Worm (Caenorhabditis elegans) whole organism, late embryonic: Measurements from ENCODE around the gene T09F3.5.
A peak's percentile ranks its signal among the peaks of the same experiment; 100 is the strongest.

ENCODE experiments used
- C08G9.2 ChIP-seq: sonication (generic microtip); optimal IDR thresholded peaks from 2 replicates; lab custom pipeline; 2016; ENCODE audit warnings: mild to moderate bottlenecking, missing genetic modification characterization, moderate library complexity, missing compliant biosample characterization
- C38D4.7 ChIP-seq: fragments of 200-800 bp; sonication (Bioruptor generic); optimal IDR thresholded peaks from 2 replicates; lab custom pipeline; 2018; ENCODE audit warnings: mild to moderate bottlenecking, missing genetic modification characterization, moderate library complexity, missing compliant biosample characterization
- F13H6.1 ChIP-seq: sonication (generic microtip); optimal IDR thresholded peaks from 2 replicates; lab custom pipeline; 2016; ENCODE audit warnings: missing genetic modification characterization, missing compliant biosample characterization
- K02D7.2 ChIP-seq: sonication (generic microtip); optimal IDR thresholded peaks from 2 replicates; lab custom pipeline; 2017; ENCODE audit warnings: mild to moderate bottlenecking, missing genetic modification characterization, missing compliant biosample characterization
- K09A11.1 ChIP-seq: sonication (generic microtip); optimal IDR thresholded peaks from 2 replicates; lab custom pipeline; 2017; ENCODE audit warnings: antibody characterized with exemption, mild to moderate bottlenecking, missing genetic modification characterization, missing compliant biosample characterization; ENCODE audit not compliant: insufficient read depth
- T23F11.4 ChIP-seq: fragments of 200-800 bp; sonication (Bioruptor generic); optimal IDR thresholded peaks from 2 replicates; lab custom pipeline; 2018; ENCODE audit warnings: mild to moderate bottlenecking, missing genetic modification characterization, missing compliant biosample characterization
- Y22D7AL.16 ChIP-seq: sonication (generic microtip); optimal IDR thresholded peaks from 2 replicates; lab custom pipeline; 2016; ENCODE audit warnings: missing genetic modification characterization, missing compliant biosample characterization
- ama-1 ChIP-seq: fragments of 150-350 bp; optimal IDR thresholded peaks from 2 replicates; lab custom pipeline; 2014
- ceh-14 ChIP-seq: sonication (generic microtip); optimal IDR thresholded peaks from 2 replicates; lab custom pipeline; 2016; ENCODE audit warnings: missing genotype, missing genetic modification characterization, missing compliant biosample characterization
- ceh-18 ChIP-seq: sonication (generic microtip); optimal IDR thresholded peaks from 2 replicates; lab custom pipeline; 2016; ENCODE audit warnings: missing genetic modification characterization, missing compliant biosample characterization
- ceh-19 ChIP-seq: fragments of 200-800 bp; sonication (Bioruptor generic); optimal IDR thresholded peaks from 2 replicates; lab custom pipeline; 2018; ENCODE audit warnings: mild to moderate bottlenecking, missing genetic modification characterization, missing compliant biosample characterization
- ceh-22 ChIP-seq: sonication (generic microtip); optimal IDR thresholded peaks from 2 replicates; lab custom pipeline; 2017; ENCODE audit warnings: missing biosample characterization, missing genetic modification characterization
- ceh-24 ChIP-seq: sonication (generic microtip); optimal IDR thresholded peaks from 2 replicates; lab custom pipeline; 2016; ENCODE audit warnings: mild to moderate bottlenecking, missing genetic modification characterization, missing compliant biosample characterization
- ceh-30 ChIP-seq: fragments of 150-350 bp; optimal IDR thresholded peaks from 2 replicates; lab custom pipeline; 2014; ENCODE audit warnings: missing biosample characterization, missing genetic modification characterization
- ceh-31 ChIP-seq: sonication (generic microtip); optimal IDR thresholded peaks from 2 replicates; lab custom pipeline; 2016; ENCODE audit warnings: missing genetic modification characterization, missing compliant biosample characterization
- ceh-34 ChIP-seq: sonication (generic microtip); optimal IDR thresholded peaks from 2 replicates; lab custom pipeline; 2016; ENCODE audit warnings: mild to moderate bottlenecking, missing genetic modification characterization, missing compliant biosample characterization
- ceh-6 ChIP-seq: fragments of 200-800 bp; sonication (Bioruptor generic); optimal IDR thresholded peaks from 2 replicates; lab custom pipeline; 2018; ENCODE audit warnings: mild to moderate bottlenecking, missing genetic modification characterization, missing compliant biosample characterization
- che-1 ChIP-seq: sonication (generic microtip); optimal IDR thresholded peaks from 2 replicates; lab custom pipeline; 2016; ENCODE audit warnings: mild to moderate bottlenecking, missing genetic modification characterization, missing compliant biosample characterization
- dve-1 ChIP-seq: sonication (generic microtip); optimal IDR thresholded peaks from 2 replicates; lab custom pipeline; 2017; ENCODE audit warnings: antibody characterized with exemption, mild to moderate bottlenecking, missing genetic modification characterization, missing compliant biosample characterization
- elt-2 ChIP-seq: sonication (generic microtip); optimal IDR thresholded peaks from 2 replicates; lab custom pipeline; 2016; ENCODE audit warnings: missing genetic modification reagents, missing genetic modification characterization, missing compliant biosample characterization
- elt-4 ChIP-seq: sonication (generic microtip); optimal IDR thresholded peaks from 2 replicates; lab custom pipeline; 2016; ENCODE audit warnings: missing genetic modification characterization, missing compliant biosample characterization
- fax-1 ChIP-seq: sonication (generic microtip); optimal IDR thresholded peaks from 2 replicates; lab custom pipeline; 2016; ENCODE audit warnings: missing genotype, missing genetic modification characterization, missing compliant biosample characterization
- fkh-10 ChIP-seq: fragments of 150-350 bp; optimal IDR thresholded peaks from 2 replicates; lab custom pipeline; 2014; ENCODE audit warnings: missing biosample characterization, missing genetic modification reagents, missing genetic modification characterization
- gmeb-2 ChIP-seq: sonication (generic microtip); optimal IDR thresholded peaks from 2 replicates; lab custom pipeline; 2016; ENCODE audit warnings: missing genetic modification characterization, inconsistent platforms, missing compliant biosample characterization
- hlh-30 ChIP-seq: sonication (generic microtip); optimal IDR thresholded peaks from 2 replicates; lab custom pipeline; 2017; ENCODE audit warnings: antibody characterized with exemption, missing genetic modification characterization, missing compliant biosample characterization; ENCODE audit not compliant: insufficient read depth
- hlh-6 ChIP-seq: sonication (generic microtip); optimal IDR thresholded peaks from 2 replicates; lab custom pipeline; 2016; ENCODE audit warnings: missing genotype, missing genetic modification characterization, missing compliant biosample characterization
- hlh-8 ChIP-seq: sonication (generic microtip); optimal IDR thresholded peaks from 2 replicates; lab custom pipeline; 2016; ENCODE audit warnings: missing genotype, missing genetic modification characterization, missing compliant biosample characterization
- lim-6 ChIP-seq: sonication (generic microtip); optimal IDR thresholded peaks from 2 replicates; lab custom pipeline; 2016; ENCODE audit warnings: missing genetic modification characterization, missing compliant biosample characterization
- lin-11 ChIP-seq: fragments of 200-800 bp; sonication (Bioruptor generic); optimal IDR thresholded peaks from 2 replicates; lab custom pipeline; 2018; ENCODE audit warnings: mild to moderate bottlenecking, missing genetic modification characterization, missing compliant biosample characterization
- madf-2 ChIP-seq: sonication (generic microtip); optimal IDR thresholded peaks from 2 replicates; lab custom pipeline; 2017; ENCODE audit warnings: missing genetic modification characterization, missing compliant biosample characterization
- nfya-1 ChIP-seq: sonication (generic microtip); optimal IDR thresholded peaks from 2 replicates; lab custom pipeline; 2017; ENCODE audit warnings: missing genetic modification characterization, mild to moderate bottlenecking, missing compliant biosample characterization, antibody characterized with exemption, moderate library complexity
- nhr-11 ChIP-seq: fragments of 150-350 bp; optimal IDR thresholded peaks from 2 replicates; lab custom pipeline; 2014; ENCODE audit warnings: missing biosample characterization, missing genetic modification characterization
- odd-2 ChIP-seq: sonication (generic microtip); optimal IDR thresholded peaks from 2 replicates; lab custom pipeline; 2017; ENCODE audit warnings: antibody characterized with exemption, mild to moderate bottlenecking, missing genetic modification characterization, missing compliant biosample characterization
- pax-1 ChIP-seq: fragments of 150-350 bp; optimal IDR thresholded peaks from 2 replicates; lab custom pipeline; 2014; ENCODE audit warnings: missing biosample characterization, missing genetic modification characterization
- pha-2 ChIP-seq: sonication (generic microtip); optimal IDR thresholded peaks from 2 replicates; lab custom pipeline; 2017; ENCODE audit warnings: mild to moderate bottlenecking, missing genetic modification characterization, missing compliant biosample characterization
- pha-4 ChIP-seq: fragments of 150-350 bp; optimal IDR thresholded peaks from 2 replicates; lab custom pipeline; 2018; ENCODE audit warnings: missing biosample characterization, missing genetic modification reagents, missing genetic modification characterization
- pqm-1 ChIP-seq: sonication (generic microtip); optimal IDR thresholded peaks from 2 replicates; lab custom pipeline; 2016; ENCODE audit warnings: missing genetic modification characterization, missing compliant biosample characterization
- pros-1 ChIP-seq: fragments of 150-350 bp; optimal IDR thresholded peaks from 2 replicates; lab custom pipeline; 2014; ENCODE audit warnings: missing biosample characterization, missing genetic modification reagents, missing genetic modification characterization
- ref-2 ChIP-seq: sonication (generic microtip); optimal IDR thresholded peaks from 2 replicates; lab custom pipeline; 2016; ENCODE audit warnings: missing genetic modification characterization, missing compliant biosample characterization
- rnt-1 ChIP-seq: sonication (generic microtip); optimal IDR thresholded peaks from 2 replicates; lab custom pipeline; 2016; ENCODE audit warnings: missing genetic modification characterization, missing compliant biosample characterization
- sdc-2 ChIP-seq: sonication (generic microtip); optimal IDR thresholded peaks from 2 replicates; lab custom pipeline; 2016; ENCODE audit warnings: missing genotype, missing genetic modification characterization, missing compliant biosample characterization
- sox-2 ChIP-seq: fragments of 200-800 bp; sonication (Bioruptor generic); IDR thresholded peaks from 2 replicates; pipeline ENCODE4 v1.3.6; 2022; ENCODE audit warnings: missing genetic modification reagents, missing genetic modification characterization, missing compliant biosample characterization
- sox-4 ChIP-seq: sonication (generic microtip); optimal IDR thresholded peaks from 2 replicates; lab custom pipeline; 2017; ENCODE audit warnings: mild to moderate bottlenecking, missing genetic modification characterization, inconsistent platforms, missing compliant biosample characterization
- syd-9 ChIP-seq: sonication (generic microtip); optimal IDR thresholded peaks from 2 replicates; lab custom pipeline; 2016; ENCODE audit warnings: mild to moderate bottlenecking, missing genetic modification characterization, moderate library complexity, missing compliant biosample characterization
- tbx-2 ChIP-seq: sonication (generic microtip); optimal IDR thresholded peaks from 2 replicates; lab custom pipeline; 2016; ENCODE audit warnings: missing genetic modification characterization, missing compliant biosample characterization
- ttx-3 ChIP-seq: sonication (generic microtip); optimal IDR thresholded peaks from 2 replicates; lab custom pipeline; 2016; ENCODE audit warnings: missing genetic modification reagents, missing genetic modification characterization, missing compliant biosample characterization
- zip-5 ChIP-seq: sonication (generic microtip); optimal IDR thresholded peaks from 2 replicates; lab custom pipeline; 2016; ENCODE audit warnings: missing genetic modification characterization, missing compliant biosample characterization

Gene T09F3.5

DNA sequence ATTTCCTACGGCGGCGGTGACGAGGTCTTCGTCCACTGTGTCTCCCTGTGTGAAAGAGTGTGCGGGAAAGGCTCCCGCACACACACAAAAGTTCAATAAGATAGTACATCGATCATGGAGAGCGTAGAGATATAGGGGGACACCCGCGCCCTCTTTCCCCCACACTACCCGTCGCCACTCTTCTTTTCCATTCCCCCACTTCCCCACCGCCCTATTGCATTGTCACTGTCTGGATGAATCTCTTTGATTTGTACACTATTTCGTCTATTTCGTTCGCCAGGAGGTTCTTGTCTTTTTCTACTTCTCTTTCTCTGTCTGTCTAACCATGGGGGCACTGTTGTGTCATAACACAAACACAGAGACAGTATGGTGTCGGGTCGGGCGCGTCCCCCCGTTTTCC lies 14.4 kb upstream of the T09F3.5 start (continued):
- TF ChIP-seq hlh-30 (tag; lab: Kevin White, UChicago) (peak; percentile 9), ceh-18 (tag; lab: Kevin White, UChicago) (peak; percentile 58), dve-1 (tag; lab: Kevin White, UChicago) (peak; percentile 29)
- TF ChIP-seq, all 69 proteins: peak for 13

ce11 chrII:10384680-10385383 lies 11.8 kb upstream of the T09F3.5 start, which contains the start of gene ztf-27:
Gene ztf-27 (plus strand): TSS chrII:10385333.
- TF ChIP-seq madf-2 (tag; lab: Kevin White, UChicago) (peak; percentile 18), tbx-2 (tag; lab: Kevin White, UChicago) (peak; percentile 22), C08G9.2 (tag; lab: Kevin White, UChicago) (peak; percentile 26), ceh-31 (tag; lab: Kevin White, UChicago) (peak; percentile 27), ceh-30 (no peak), odd-2 (tag; lab: Kevin White, UChicago) (no peak), C38D4.7 (GFP tag; lab: Kevin White, UChicago) (no peak), K02D7.2 (tag; lab: Kevin White, UChicago) (no peak), sdc-2 (tag; lab: Kevin White, UChicago) (peak; percentile 14), sox-2 (GFP tag; lab: Robert Waterston, UW) (no peak), ceh-34 (tag; lab: Kevin White, UChicago) (peak; percentile 54), syd-9 (tag; lab: Kevin White, UChicago) (peak; percentile 10), nhr-11 (tag; lab: Kevin White, UChicago) (no peak), pha-4 (tag; lab: Kevin White, UChicago) (no peak), lin-11 (tag; lab: Kevin White, UChicago) (no peak), pqm-1 (tag; lab: Kevin White, UChicago) (no peak), nfya-1 (tag; lab: Kevin White, UChicago) (peak; percentile 41), hlh-6 (tag; lab: Kevin White, UChicago) (peak; percentile 7), ref-2 (peak; percentile 16), F13H6.1 (tag; lab: Kevin White, UChicago) (peak; percentile 1), pros-1 (peak; percentile 23), ceh-6 (GFP tag; lab: Kevin White, UChicago) (peak; percentile 4), fkh-10 (GFP tag; lab: Kevin White, UChicago) (no peak), ceh-18 (tag; lab: Kevin White, UChicago) (peak; percentile 57), dve-1 (tag; lab: Kevin White, UChicago) (peak; percentile 34), elt-2 (tag; lab: Kevin White, UChicago) (no peak)

DNA sequence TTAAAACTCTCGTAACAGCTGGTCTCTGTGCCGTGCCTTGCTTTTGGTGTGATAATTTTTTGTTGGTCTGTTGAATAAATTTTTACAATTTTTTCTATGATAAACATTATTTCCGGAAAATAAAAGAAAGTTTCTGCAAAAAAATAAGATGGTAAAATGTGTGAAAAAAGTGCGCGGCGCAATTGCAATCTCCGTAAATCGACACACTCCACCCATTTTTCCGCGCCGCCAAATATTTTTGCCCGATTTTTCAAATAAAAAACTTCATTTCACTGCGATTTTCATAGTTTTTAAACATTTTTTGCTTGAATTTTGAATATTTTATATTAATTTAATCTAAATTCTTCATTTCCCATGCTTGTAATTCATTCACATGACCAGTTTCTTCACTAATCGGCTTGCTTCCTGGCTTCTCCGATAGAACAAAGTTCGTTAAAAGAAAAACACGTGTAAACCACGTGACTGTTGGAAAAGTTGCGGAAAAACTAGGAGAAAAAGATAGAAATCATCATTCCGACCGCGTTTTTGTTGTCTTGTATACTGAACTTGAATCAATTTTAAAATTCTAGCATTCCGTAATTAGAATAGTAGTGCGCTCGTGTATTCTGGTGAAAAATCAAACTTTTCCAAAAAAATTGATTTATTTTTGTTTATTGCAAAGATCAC lies 8.5 kb upstream of the T09F3.5 start:
- TF ChIP-seq zip-5 (tag; lab: Kevin White, UChicago) (peak; percentile 40), ceh-24 (tag; lab: Kevin White, UChicago) (no peak), ceh-14 (tag; lab: Kevin White, UChicago) (peak; percentile 70), syd-9 (tag; lab: Kevin White, UChicago) (no peak), T23F11.4 (GFP tag; lab: Kevin White, UChicago) (no peak), nhr-11 (tag; lab: Kevin White, UChicago) (no peak), dve-1 (tag; lab: Kevin White, UChicago) (peak; percentile 16), ceh-30 (no peak), sox-4 (tag; lab: Kevin White, UChicago) (peak; percentile 50), pha-2 (peak; percentile 61), pha-4 (tag; lab: Kevin White, UChicago) (no peak), che-1 (tag; lab: Kevin White, UChicago) (peak; percentile 60), K09A11.1 (tag; lab: Kevin White, UChicago) (peak; percentile 58), ceh-19 (peak; percentile 55), Y22D7AL.16 (tag; lab: Kevin White, UChicago) (peak; percentile 50), ttx-3 (peak; percentile 80), hlh-8 (tag; lab: Kevin White, UChicago) (peak; percentile 13), ama-1 (lab: Kevin White, UChicago) (no peak), pax-1 (tag; lab: Kevin White, UChicago) (no peak), fax-1 (tag; lab: Kevin White, UChicago) (peak; percentile 63), rnt-1 (tag; lab: Kevin White, UChicago) (no peak), lim-6 (tag; lab: Kevin White, UChicago) (no peak), gmeb-2 (tag; lab: Kevin White, UChicago) (peak; percentile 67), elt-4 (tag; lab: Kevin White, UChicago) (no peak), ceh-22 (no peak)
